Worm (Caenorhabditis elegans): ENCODE measurements around the gene C06H5.6.

DNA sequence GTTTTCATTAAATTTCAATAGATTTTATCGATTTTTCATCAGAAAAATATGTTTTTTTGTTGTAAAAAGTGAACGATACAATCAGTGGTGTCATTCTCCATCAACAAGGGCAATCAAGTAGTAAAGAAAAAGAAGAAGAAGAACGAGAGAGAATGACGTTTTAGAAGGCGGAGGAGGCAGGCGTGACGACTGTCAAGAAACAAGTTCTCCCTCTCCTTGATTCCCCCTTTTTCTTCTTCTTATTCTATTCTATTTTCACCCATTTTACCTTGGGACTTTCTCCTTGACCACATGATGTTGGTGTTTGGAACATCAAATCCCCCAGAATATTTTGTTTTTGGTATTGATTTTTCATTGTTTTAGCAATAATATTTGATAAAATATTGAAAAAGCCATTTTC is 17.0 kb upstream of the C06H5.6 start:
- TF ChIP-seq nhr-76 (tag; optimal IDR thresholded peaks at IDR 0.05) (no peak), unc-120 (tag; optimal IDR thresholded peaks at IDR 0.05; ENCODE audit: poor library complexity, severe bottlenecking) (no peak), snpc-4 (tag; optimal IDR thresholded peaks at IDR 0.05) (no peak), unc-62 (GFP tag; optimal IDR thresholded peaks at IDR 0.05) (no peak), nhr-12 (tag; optimal IDR thresholded peaks at IDR 0.05) (no peak), ces-1 (GFP tag; optimal IDR thresholded peaks at IDR 0.05) (no peak), elt-3 (tag; optimal IDR thresholded peaks at IDR 0.05) (no peak), lsy-2 (tag; optimal IDR thresholded peaks at IDR 0.05) (no peak)

Data from whole organism, mixed stage, embryonic.